Fruit fly (Drosophila melanogaster) whole organism, embryonic: ENCODE results near the gene Trim9.

Experiments used
- Atf-2 ChIP-seq: fragments of 200-800 bp; sonication (Bioruptor generic); optimal IDR thresholded peaks from 2 replicates; lab custom pipeline; 2016; ENCODE audit warnings: missing biosample characterization, missing genetic modification characterization
- B-H1 ChIP-seq: fragments of 200-800 bp; sonication (Bioruptor generic); IDR thresholded peaks from 3 replicates; pipeline ENCODE4 v1.3.6; 2022; ENCODE audit warnings: missing biosample characterization, missing genetic modification characterization
- BEAF-32 ChIP-seq: fragments of 200-800 bp; sonication (Bioruptor generic); optimal IDR thresholded peaks from 3 replicates; lab custom pipeline; 2017; ENCODE audit warnings: missing biosample characterization, missing genetic modification characterization, mild to moderate bottlenecking, moderate library complexity, missing genetic modification reagents
- BtbVII ChIP-seq: fragments of 200-800 bp; sonication (Bioruptor generic); optimal IDR thresholded peaks from 3 replicates; lab custom pipeline; 2017; ENCODE audit warnings: missing biosample characterization, mild to moderate bottlenecking, missing genetic modification characterization
- Bteb2 ChIP-seq: fragments of 200-800 bp; sonication (Bioruptor generic); optimal IDR thresholded peaks from 2 replicates; lab custom pipeline; 2016; ENCODE audit warnings: missing biosample characterization, missing genetic modification characterization
- CG10431 ChIP-seq: fragments of 200-800 bp; sonication (Bioruptor generic); optimal IDR thresholded peaks from 3 replicates; lab custom pipeline; 2018; ENCODE audit warnings: missing biosample characterization, mild to moderate bottlenecking, missing genetic modification characterization
- CG11247 ChIP-seq: fragments of 200-800 bp; sonication (Bioruptor generic); IDR thresholded peaks from 2 replicates; pipeline ENCODE4 v1.3.6; 2022; ENCODE audit warnings: missing biosample characterization, missing genetic modification characterization
- CG11504 ChIP-seq: fragments of 200-800 bp; sonication (Bioruptor generic); optimal IDR thresholded peaks from 3 replicates; lab custom pipeline; 2019; ENCODE audit warnings: missing biosample characterization, mild to moderate bottlenecking, missing genetic modification characterization, moderate library complexity
- CG12391 ChIP-seq: fragments of 200-800 bp; sonication (Bioruptor generic); optimal IDR thresholded peaks from 3 replicates; lab custom pipeline; 2018; ENCODE audit warnings: missing biosample characterization, mild to moderate bottlenecking, missing genetic modification characterization, moderate library complexity
- CG12769 ChIP-seq: fragments of 200-800 bp; sonication (Bioruptor generic); optimal IDR thresholded peaks from 2 replicates; lab custom pipeline; 2019; ENCODE audit warnings: missing biosample characterization, mild to moderate bottlenecking, missing genetic modification characterization, moderate library complexity
- CG15011 ChIP-seq: fragments of 200-800 bp; sonication (Bioruptor generic); optimal IDR thresholded peaks from 3 replicates; lab custom pipeline; 2018; ENCODE audit warnings: missing biosample characterization, mild to moderate bottlenecking, missing genetic modification characterization
- CG18764 ChIP-seq: fragments of 200-800 bp; sonication (Bioruptor generic); optimal IDR thresholded peaks from 3 replicates; lab custom pipeline; 2016; ENCODE audit warnings: missing biosample characterization, missing genetic modification characterization
- CG31365 ChIP-seq: fragments of 200-800 bp; sonication (Bioruptor generic); optimal IDR thresholded peaks from 2 replicates; lab custom pipeline; 2018; ENCODE audit warnings: missing biosample characterization, mild to moderate bottlenecking, missing genetic modification characterization
- CG3163 ChIP-seq: fragments of 200-800 bp; sonication (Bioruptor generic); optimal IDR thresholded peaks from 3 replicates; lab custom pipeline; 2016; ENCODE audit warnings: missing biosample characterization, missing genetic modification characterization
- CG32532 ChIP-seq: fragments of 200-800 bp; sonication (Bioruptor generic); IDR thresholded peaks from 2 replicates; pipeline ENCODE4 v1.3.6; 2022; ENCODE audit warnings: missing biosample characterization, missing genetic modification characterization
- CG4707 ChIP-seq: fragments of 200-800 bp; sonication (Bioruptor generic); optimal IDR thresholded peaks from 2 replicates; lab custom pipeline; 2018; ENCODE audit warnings: missing biosample characterization, mild to moderate bottlenecking, missing genetic modification characterization, moderate library complexity
- CG7556 ChIP-seq: fragments of 200-800 bp; sonication (Bioruptor generic); optimal IDR thresholded peaks from 2 replicates; lab custom pipeline; 2017; ENCODE audit warnings: missing biosample characterization, mild to moderate bottlenecking, missing genetic modification characterization
- CG8089 ChIP-seq: fragments of 200-800 bp; sonication (Bioruptor generic); optimal IDR thresholded peaks from 3 replicates; lab custom pipeline; 2016; ENCODE audit warnings: missing biosample characterization, missing genetic modification characterization
- CG8944 ChIP-seq: fragments of 200-800 bp; sonication (Bioruptor generic); optimal IDR thresholded peaks from 3 replicates; lab custom pipeline; 2016; ENCODE audit warnings: missing biosample characterization, missing genetic modification characterization
- CG9609 ChIP-seq: fragments of 200-800 bp; sonication (Bioruptor generic); optimal IDR thresholded peaks from 3 replicates; lab custom pipeline; 2016; ENCODE audit warnings: missing biosample characterization, missing genetic modification characterization
- Chrac-16 ChIP-seq: fragments of 200-800 bp; sonication (Bioruptor generic); optimal IDR thresholded peaks from 3 replicates; lab custom pipeline; 2016; ENCODE audit warnings: missing biosample characterization, missing genetic modification characterization
- Dref ChIP-seq: fragments of 200-800 bp; sonication (Bioruptor generic); IDR thresholded peaks from 2 replicates; pipeline ENCODE4 v1.3.6; 2022; ENCODE audit warnings: missing biosample characterization, missing genetic modification characterization
- E2f1 ChIP-seq: fragments of 200-800 bp; sonication (Bioruptor generic); IDR thresholded peaks from 2 replicates; pipeline ENCODE4 v1.3.6; 2022; ENCODE audit warnings: missing biosample characterization, missing genetic modification characterization
- E2f2 ChIP-seq: fragments of 200-800 bp; sonication (Bioruptor generic); IDR thresholded peaks from 2 replicates; pipeline ENCODE4 v1.3.6; 2022; ENCODE audit warnings: missing biosample characterization, missing genetic modification characterization
- Fer1 ChIP-seq: fragments of 200-800 bp; sonication (Bioruptor generic); optimal IDR thresholded peaks from 2 replicates; lab custom pipeline; 2017; ENCODE audit warnings: missing biosample characterization, mild to moderate bottlenecking, missing genetic modification characterization
- Lhr ChIP-seq: fragments of 200-800 bp; sonication (Bioruptor generic); optimal IDR thresholded peaks from 3 replicates; lab custom pipeline; 2017; ENCODE audit warnings: mild to moderate bottlenecking, missing biosample characterization, missing genetic modification reagents, missing genetic modification characterization
- MTF-1 ChIP-seq: fragments of 200-800 bp; sonication (Bioruptor generic); optimal IDR thresholded peaks from 2 replicates; lab custom pipeline; 2018; ENCODE audit warnings: missing biosample characterization, mild to moderate bottlenecking, missing genetic modification characterization, borderline replicate concordance
- Med ChIP-seq: fragments of 200-800 bp; sonication (Bioruptor generic); peaks from one replicate; lab custom pipeline; 2016; ENCODE audit warnings: missing biosample characterization, missing genetic modification characterization, mild to moderate bottlenecking, inconsistent platforms, moderate library complexity
- Myb ChIP-seq: fragments of 200-800 bp; sonication (Bioruptor generic); optimal IDR thresholded peaks from 2 replicates; lab custom pipeline; 2016; ENCODE audit warnings: missing biosample characterization, missing genetic modification characterization
- Nf-YC ChIP-seq: fragments of 200-800 bp; optimal IDR thresholded peaks from 3 replicates; lab custom pipeline; 2019; ENCODE audit warnings: missing biosample characterization, mild to moderate bottlenecking, missing genetic modification characterization, moderate library complexity
- Oaz ChIP-seq: fragments of 200-800 bp; sonication (Bioruptor generic); IDR thresholded peaks from 2 replicates; pipeline ENCODE4 v1.3.6; 2022; ENCODE audit warnings: missing biosample characterization, missing genetic modification characterization
- Ptx1 ChIP-seq: fragments of 200-800 bp; sonication (Bioruptor generic); IDR thresholded peaks from 2 replicates; pipeline ENCODE4 v1.3.6; 2022; ENCODE audit warnings: missing biosample characterization, missing genetic modification characterization
- br ChIP-seq: fragments of >200 bp; optimal IDR thresholded peaks from 2 replicates; lab custom pipeline; 2017
- cad ChIP-seq: fragments of >200 bp; optimal IDR thresholded peaks from 2 replicates; lab custom pipeline; 2017; ENCODE audit warnings: missing biosample characterization, missing genetic modification characterization
- crol ChIP-seq: fragments of 200-800 bp; sonication (Bioruptor generic); IDR thresholded peaks from 2 replicates; pipeline ENCODE4 v1.3.6; 2022; ENCODE audit warnings: missing biosample characterization, missing genetic modification characterization
- crp ChIP-seq, 2 experiments: fragments of 200-800 bp; sonication (Bioruptor generic); optimal IDR thresholded peaks; 2 replicates in 1 of 2; 3 replicates in 1 of 2; lab custom pipeline; 2017; ENCODE audit warnings: missing biosample characterization in 2 of 2, missing genetic modification characterization in 2 of 2, mild to moderate bottlenecking in 1 of 2, moderate library complexity in 1 of 2
- dati ChIP-seq: fragments of 200-800 bp; sonication (Bioruptor generic); IDR thresholded peaks from 2 replicates; pipeline ENCODE4 v1.3.6; 2022; ENCODE audit warnings: missing biosample characterization, missing genetic modification characterization
- fd96Cb ChIP-seq: fragments of 200-800 bp; sonication (Bioruptor generic); optimal IDR thresholded peaks from 2 replicates; lab custom pipeline; 2018; ENCODE audit warnings: missing biosample characterization, mild to moderate bottlenecking, missing genetic modification characterization, moderate library complexity
- hth ChIP-seq: fragments of >200 bp; optimal IDR thresholded peaks from 2 replicates; lab custom pipeline; 2017; ENCODE audit warnings: inconsistent platforms
- jumu ChIP-seq: fragments of 200-800 bp; sonication (Bioruptor generic); optimal IDR thresholded peaks from 3 replicates; lab custom pipeline; 2016; ENCODE audit warnings: missing biosample characterization, missing genetic modification characterization
- ken ChIP-seq: fragments of 200-800 bp; sonication (Bioruptor generic); IDR thresholded peaks from 3 replicates; pipeline ENCODE4 v1.3.6; 2022; ENCODE audit warnings: missing biosample characterization, missing genetic modification characterization
- oc ChIP-seq: fragments of 200-800 bp; sonication (Bioruptor generic); optimal IDR thresholded peaks from 2 replicates; lab custom pipeline; 2018; ENCODE audit warnings: missing biosample characterization, mild to moderate bottlenecking, missing genetic modification characterization, moderate library complexity
- org-1 ChIP-seq: fragments of 200-800 bp; sonication (Bioruptor generic); optimal IDR thresholded peaks from 2 replicates; lab custom pipeline; 2017; ENCODE audit warnings: missing biosample characterization, missing genetic modification characterization
- peb ChIP-seq: fragments of 200-800 bp; sonication (Bioruptor generic); IDR thresholded peaks from 2 replicates; pipeline ENCODE4 v1.3.6; 2022; ENCODE audit warnings: missing biosample characterization, missing genetic modification characterization
- seq ChIP-seq: fragments of 200-800 bp; sonication (Bioruptor generic); IDR thresholded peaks from 2 replicates; pipeline ENCODE4 v1.3.6; 2022; ENCODE audit warnings: missing biosample characterization, missing genetic modification characterization
- slbo ChIP-seq: fragments of 200-800 bp; sonication (Bioruptor generic); IDR thresholded peaks from 2 replicates; pipeline ENCODE4 v1.3.6; 2022; ENCODE audit warnings: missing biosample characterization, missing genetic modification characterization
- tin ChIP-seq: fragments of 200-800 bp; sonication (Bioruptor generic); optimal IDR thresholded peaks from 3 replicates; lab custom pipeline; 2016; ENCODE audit warnings: missing biosample characterization, missing genetic modification characterization
- trem ChIP-seq: fragments of 200-800 bp; optimal IDR thresholded peaks from 3 replicates; lab custom pipeline; 2019; ENCODE audit warnings: missing biosample characterization, mild to moderate bottlenecking, missing genetic modification characterization, moderate library complexity
- twi ChIP-seq: fragments of 200-800 bp; optimal IDR thresholded peaks from 2 replicates; lab custom pipeline; 2019; ENCODE audit warnings: missing biosample characterization, mild to moderate bottlenecking, missing genetic modification characterization, moderate library complexity
- unc-4 ChIP-seq: fragments of 200-800 bp; sonication (Bioruptor generic); IDR thresholded peaks from 2 replicates; pipeline ENCODE4 v1.3.6; 2022; ENCODE audit warnings: missing biosample characterization, missing genetic modification characterization; ENCODE audit not compliant: partially characterized antibody
- vfl ChIP-seq: fragments of 200-800 bp; sonication (Bioruptor generic); optimal IDR thresholded peaks from 2 replicates; lab custom pipeline; 2016; ENCODE audit warnings: missing biosample characterization, missing genetic modification characterization

Trim9 gene

DNA sequence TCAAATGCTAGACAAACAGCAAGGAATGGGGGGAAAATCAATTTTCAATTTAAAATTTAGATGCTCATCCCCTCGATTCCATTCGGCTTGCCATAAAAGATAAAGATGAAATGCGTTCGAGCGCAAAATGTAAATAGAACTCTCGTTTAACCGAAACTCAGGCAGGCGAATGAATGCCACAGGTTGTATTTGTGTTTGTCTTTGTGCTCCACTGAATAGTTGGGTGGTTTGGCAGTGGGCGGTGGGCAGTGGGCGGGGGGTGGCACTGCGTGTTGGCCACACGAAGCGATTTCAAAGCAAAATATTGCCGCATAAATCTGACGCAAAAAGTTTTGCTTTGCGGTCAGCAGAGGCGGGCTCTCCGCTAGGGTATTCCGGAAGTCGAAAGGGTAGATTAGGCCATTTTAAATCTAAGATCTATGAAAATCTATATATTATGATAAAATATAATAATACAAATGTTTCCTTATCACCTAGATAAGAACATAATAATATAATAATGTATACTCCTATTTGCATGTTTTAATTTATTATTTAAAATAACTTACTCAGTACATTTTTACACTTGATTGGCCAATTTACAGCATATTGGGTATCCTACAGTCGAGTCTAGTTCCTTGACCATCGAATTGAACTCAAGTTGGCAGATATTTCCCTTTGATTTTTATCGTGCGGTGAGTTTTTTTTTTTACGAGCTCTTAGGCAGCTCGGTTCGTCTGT, 22.3 kb upstream of the Trim9 start (continued):
- TF ChIP-seq crol (peak; percentile 74), CG15011 (GFP tag; lab: Kevin White, UChicago) (peak; percentile 50), BtbVII (GFP tag; lab: Kevin White, UChicago) (peak; percentile 56), peb (no peak), E2f1 (peak; percentile 65), org-1 (GFP tag; lab: Kevin White, UChicago) (peak; percentile 70), B-H1 (peak; percentile 46; the same call in 2 of the 3 replicates), CG3163 (GFP tag; lab: Kevin White, UChicago) (no peak), CG7556 (GFP tag; lab: Kevin White, UChicago) (peak; percentile 86), trem (tag; lab: Kevin White, UChicago) (no peak), CG10431 (GFP tag; lab: Kevin White, UChicago) (no peak), tin (GFP tag; lab: Kevin White, UChicago) (peak; percentile 22), BEAF-32 (no peak), CG9609 (no peak), CG8944 (no peak), CG11504 (tag; lab: Kevin White, UChicago) (peak; percentile 83), twi (tag; lab: Kevin White, UChicago) (no peak), CG12769 (tag; lab: Kevin White, UChicago) (peak; percentile 73), Chrac-16 (GFP tag; lab: Kevin White, UChicago) (peak; percentile 42), CG31365 (tag; lab: Kevin White, UChicago) (no peak), Fer1 (GFP tag; lab: Kevin White, UChicago) (peak; percentile 63), Dref (GFP tag; lab: Robert Waterston, UW) (no peak), CG18764 (GFP tag; lab: Kevin White, UChicago) (no peak), cad (GFP tag; lab: Kevin White, UChicago) (no peak), hth (lab: Kevin White, UChicago) (no peak), CG8089 (no peak), E2f2 (GFP tag; lab: Robert Waterston, UW) (peak; percentile 42; the same call in 1 of the 2 replicates), MTF-1 (no peak), Med (no peak), br (lab: Kevin White, UChicago) (no peak), ken (no peak), fd96Cb (tag; lab: Kevin White, UChicago) (peak; percentile 57), CG11247 (GFP tag; lab: Robert Waterston, UW) (peak; percentile 30; the same call in 1 of the 2 replicates), crp (GFP tag; optimal IDR thresholded peaks at IDR 0.05; lab: Kevin White, UChicago) (peak in 1 of 2 experiments; percentile 6), vfl (GFP tag; lab: Kevin White, UChicago) (no peak), dati (GFP tag; lab: Robert Waterston, UW) (no peak), Nf-YC (tag; lab: Kevin White, UChicago) (no peak), Atf-2 (GFP tag; lab: Kevin White, UChicago) (no peak), CG4707 (GFP tag; lab: Kevin White, UChicago) (no peak), CG32532 (GFP tag; lab: Robert Waterston, UW) (peak; percentile 45; the same call in 1 of the 2 replicates), Oaz (GFP tag; lab: Robert Waterston, UW) (no peak), CG12391 (peak; percentile 67), Lhr (no peak), Bteb2 (GFP tag; lab: Kevin White, UChicago) (no peak), seq (GFP tag; lab: Robert Waterston, UW) (no peak; the same call in 1 of the 2 replicates), oc (tag; lab: Kevin White, UChicago) (no peak), jumu (no peak), slbo (peak; percentile 79), unc-4 (GFP tag; lab: Robert Waterston, UW) (no peak), Myb (GFP tag; lab: Kevin White, UChicago) (no peak), Ptx1 (GFP tag; lab: Robert Waterston, UW) (peak; percentile 85)
